Worm (Caenorhabditis elegans): ENCODE results near the gene F25E5.16.
A peak's percentile ranks its signal among the peaks of the same experiment; 100 is the strongest.

F25E5.16 gene

ce11 chrV:7402355-7402754, 35.7 kb upstream of the F25E5.16 start, which contains the start of gene srj-13:
Gene srj-13 (plus strand): TSS chrV:7402655.
- TF ChIP-seq lir-3 (tag; optimal IDR thresholded peaks at IDR 0.05; ENCODE audit: poor library complexity) (no peak), fkh-4 (tag; optimal IDR thresholded peaks at IDR 0.05; ENCODE audit: borderline replicate concordance) (no peak), lin-13 (GFP tag; optimal IDR thresholded peaks at IDR 0.05) (no peak), lsy-2 (tag; optimal IDR thresholded peaks at IDR 0.05) (no peak), ces-1 (GFP tag; optimal IDR thresholded peaks at IDR 0.05) (no peak)

DNA sequence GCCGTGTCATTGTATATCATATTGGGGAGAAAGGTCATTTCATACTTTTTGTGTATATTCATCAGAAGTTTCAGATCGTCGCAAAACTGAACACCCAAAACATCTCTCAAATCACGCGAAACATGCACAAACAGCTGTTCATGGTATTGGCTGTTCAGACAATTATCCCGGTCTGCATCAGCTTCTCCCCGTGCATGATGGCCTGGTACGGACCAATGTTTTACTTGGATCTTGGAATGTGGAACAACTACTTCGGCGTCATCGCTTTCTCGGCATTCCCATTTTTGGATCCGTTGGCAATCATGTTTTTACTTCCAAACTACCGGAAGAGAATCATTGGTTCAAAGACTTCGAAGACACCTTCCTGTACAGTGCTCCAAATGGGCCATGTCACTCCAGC, 34.6 kb upstream of the F25E5.16 start:
- TF ChIP-seq nhr-77 (tag; optimal IDR thresholded peaks at IDR 0.05) (no peak), nhr-28 (tag; optimal IDR thresholded peaks at IDR 0.05) (no peak), rnt-1 (tag; optimal IDR thresholded peaks at IDR 0.05) (no peak), fkh-4 (tag; optimal IDR thresholded peaks at IDR 0.05; ENCODE audit: borderline replicate concordance) (no peak), hlh-17 (GFP tag; optimal IDR thresholded peaks at IDR 0.05; ENCODE audit: borderline replicate concordance) (no peak)

DNA sequence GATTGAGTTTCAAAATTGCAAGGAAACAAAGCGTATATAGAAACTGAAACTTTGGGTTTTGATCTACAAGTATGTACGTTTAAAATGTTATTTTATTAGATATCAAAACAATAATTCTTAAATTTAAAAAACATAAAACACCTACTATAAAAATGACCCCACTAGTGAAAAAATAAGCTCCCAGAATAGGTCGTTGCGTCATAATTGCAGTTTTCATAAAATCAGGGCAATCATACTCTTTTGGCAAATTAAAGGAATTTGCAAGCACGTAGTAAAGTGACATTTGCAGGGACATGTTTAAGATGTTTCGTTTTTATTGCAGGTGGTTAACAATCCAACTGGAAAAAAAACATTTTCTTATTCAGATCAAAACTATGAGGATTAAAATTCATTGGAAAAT, 29.6 kb upstream of the F25E5.16 start, which contains the start of gene srt-6:
srt-6 (minus strand) TSS at position 295 of the 400 bp plus-strand sequence.
- TF ChIP-seq lsy-2 (tag; optimal IDR thresholded peaks at IDR 0.05) = no peak
- no peak for TF ChIP-seq elt-3 (tag; optimal IDR thresholded peaks at IDR 0.05)
- TF ChIP-seq ceh-90 (tag; optimal IDR thresholded peaks at IDR 0.05) = no peak
- no peak for TF ChIP-seq rnt-1 (tag; optimal IDR thresholded peaks at IDR 0.05)
- no peak for TF ChIP-seq tbx-2 (tag; optimal IDR thresholded peaks at IDR 0.05)

- TF ChIP-seq lin-13 (GFP tag; optimal IDR thresholded peaks at IDR 0.05) (no peak), sup-37 (GFP tag; optimal IDR thresholded peaks at IDR 0.05) (no peak), F16B12.6 (tag; optimal IDR thresholded peaks at IDR 0.05) (no peak), nhr-19 (GFP tag; conservative IDR thresholded peaks at IDR 0.05) (no peak), elt-2 (tag; optimal IDR thresholded peaks at IDR 0.05) (no peak), ets-5 (GFP tag; IDR thresholded peaks at IDR 0.05) (no peak), dsc-1 (tag; optimal IDR thresholded peaks at IDR 0.05) (no peak), nhr-11 (tag; optimal IDR thresholded peaks at IDR 0.05) (no peak), sox-4 (tag; optimal IDR thresholded peaks at IDR 0.05) (no peak), pqm-1 (tag; optimal IDR thresholded peaks at IDR 0.05) (no peak), ama-1 (optimal IDR thresholded peaks at IDR 0.05) (no peak), pax-3 (tag; optimal IDR thresholded peaks at IDR 0.05) (no peak), efl-3 (GFP tag; optimal IDR thresholded peaks at IDR 0.05) (no peak), vab-15 (tag; optimal IDR thresholded peaks at IDR 0.05) (no peak)
These were observed 28.5 kb upstream of the F25E5.16 start, which contains the start of gene R13D7.2 for ce11 chrV:7409599-7409998. Gene R13D7.2 (plus strand): TSS chrV:7409899.

ce11 chrV:7411695-7412094, 26.4 kb upstream of the F25E5.16 start, which contains the start of gene str-41:
Gene str-41 (plus strand): TSS chrV:7411995.
- TF ChIP-seq fos-1 (tag; optimal IDR thresholded peaks at IDR 0.05) (no peak), efl-1 (optimal IDR thresholded peaks at IDR 0.05) (no peak), efl-1 (GFP tag; optimal IDR thresholded peaks at IDR 0.05 in 1 of 2) (peak in 1 of 2 experiments; percentile 13)

DNA sequence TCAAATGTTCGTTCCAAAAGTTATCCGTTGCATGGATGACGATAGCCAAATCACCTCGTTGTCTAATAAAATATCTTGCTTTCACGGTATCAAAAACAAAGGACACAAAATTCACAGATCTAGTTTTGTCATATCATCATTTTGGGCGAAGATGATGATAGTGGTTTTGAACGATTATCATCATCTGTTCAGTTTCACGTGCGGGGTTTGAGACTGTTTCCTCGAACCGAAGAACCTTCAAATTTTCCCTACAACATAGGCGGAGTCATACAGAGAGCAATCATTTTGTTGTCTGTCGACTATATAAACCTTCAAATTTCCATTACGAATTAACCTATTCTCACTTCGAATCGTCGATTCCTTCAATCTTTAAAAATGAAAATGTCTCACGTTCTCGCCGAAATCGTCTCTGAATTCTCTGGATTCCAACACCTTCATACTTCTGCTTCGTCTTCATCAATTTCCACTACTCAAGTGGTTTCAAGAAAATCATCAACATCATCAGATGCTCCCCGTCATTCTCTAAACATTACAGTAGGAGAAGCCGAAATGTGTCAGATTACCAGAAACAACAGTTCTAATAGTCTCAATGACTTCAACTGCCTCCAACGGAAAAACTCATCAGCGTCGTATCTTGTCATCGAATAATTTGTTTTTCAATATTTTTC, 24.8 kb upstream of the F25E5.16 start, which contains the start of gene F18E3.11:
F18E3.11 (plus strand) TSS at position 376 of the 668 bp plus-strand sequence.
- TF ChIP-seq egl-13 (tag; optimal IDR thresholded peaks at IDR 0.05) (no peak), nhr-19 (GFP tag; conservative IDR thresholded peaks at IDR 0.05) (peak; percentile 86), nhr-84 (tag; optimal IDR thresholded peaks at IDR 0.05) (no peak), F16B12.6 (tag; optimal IDR thresholded peaks at IDR 0.05) (no peak), nhr-237 (tag; optimal IDR thresholded peaks at IDR 0.05) (no peak), hlh-17 (GFP tag; optimal IDR thresholded peaks at IDR 0.05; ENCODE audit: borderline replicate concordance) (no peak), nhr-85 (tag) (peak; percentile 90), unc-30 (tag; optimal IDR thresholded peaks at IDR 0.05) (no peak), skn-1 (tag; optimal IDR thresholded peaks at IDR 0.05) (peak; percentile 87), ceh-8 (GFP tag; optimal IDR thresholded peaks at IDR 0.05) (no peak), C04F5.9 (tag; optimal IDR thresholded peaks at IDR 0.05) (no peak), grh-1 (GFP tag; IDR thresholded peaks at IDR 0.05) (0 out of 2 replicates have a peak, but pooled peaks have one; percentile 26), lin-35 (GFP tag; optimal IDR thresholded peaks at IDR 0.05) (peak in 1 of 2 experiments; percentile 26), ceh-82 (tag; optimal IDR thresholded peaks at IDR 0.05) (no peak), mdl-1 (tag; optimal IDR thresholded peaks at IDR 0.05) (peak in 1 of 2 experiments; percentile 64), pag-3 (tag; optimal IDR thresholded peaks at IDR 0.05; ENCODE audit: borderline replicate concordance, insufficient read depth) (no peak), blmp-1 (tag; optimal IDR thresholded peaks at IDR 0.05) (peak; percentile 67), nhr-28 (tag; optimal IDR thresholded peaks at IDR 0.05) (no peak), isw-1 (GFP tag; IDR thresholded peaks at IDR 0.05) (no peak)
